Worm (Caenorhabditis elegans) whole organism, early embryonic: ENCODE measurements around the gene F13H8.2.

ENCODE experiments used
- B0310.2 ChIP-seq: sonication (generic microtip); optimal IDR thresholded peaks from 2 replicates; lab custom pipeline; 2016; ENCODE audit warnings: mild to moderate bottlenecking, missing genetic modification characterization, missing compliant biosample characterization
- aly-1 ChIP-seq: sonication (generic microtip); optimal IDR thresholded peaks from 2 replicates; lab custom pipeline; 2016; ENCODE audit warnings: missing genetic modification characterization, missing compliant biosample characterization
- ama-1 ChIP-seq: fragments of 150-350 bp; optimal IDR thresholded peaks from 2 replicates; lab custom pipeline; 2014
- hmbx-1 ChIP-seq: sonication (generic microtip); optimal IDR thresholded peaks from 2 replicates; lab custom pipeline; 2016; ENCODE audit warnings: mild to moderate bottlenecking, missing genetic modification characterization, missing compliant biosample characterization
- hnd-1 ChIP-seq: sonication (generic microtip); optimal IDR thresholded peaks from 2 replicates; lab custom pipeline; 2016; ENCODE audit warnings: missing genetic modification characterization, missing compliant biosample characterization

- TF ChIP-seq B0310.2 (tag; lab: Kevin White, UChicago) (no peak), ama-1 (lab: Kevin White, UChicago) (no peak), hmbx-1 (no peak), hnd-1 (no peak), aly-1 (no peak)
These were observed 10.3 kb upstream of the F13H8.2 start, which contains the start of gene F13H8.11 for ce11 chrII:6259867-6260266.
